Worm (Caenorhabditis elegans) whole organism, L4 larva: Measurements from ENCODE around the gene srg-33.

ENCODE experiments used
- Y5F2A.4 ChIP-seq: fragments of 200-800 bp; sonication (Bioruptor generic); optimal IDR thresholded peaks from 2 replicates; lab custom pipeline; 2018; ENCODE audit warnings: mild to moderate bottlenecking, missing genetic modification characterization, missing compliant biosample characterization
- lsy-2 ChIP-seq, 2 experiments: fragments of 150-350 bp in 1 of 2; sonication (generic microtip) in 1 of 2; optimal IDR thresholded peaks; 2 replicates each; lab custom pipeline; 2014 to 2017; ENCODE audit warnings: missing biosample characterization in 2 of 2, missing genetic modification characterization in 2 of 2
- nhr-76 ChIP-seq: fragments of 150-350 bp; optimal IDR thresholded peaks from 2 replicates; lab custom pipeline; 2014; ENCODE audit warnings: missing biosample characterization, missing genetic modification characterization
- nhr-77 ChIP-seq: fragments of 150-350 bp; optimal IDR thresholded peaks from 2 replicates; lab custom pipeline; 2014; ENCODE audit warnings: missing biosample characterization, missing genetic modification characterization
- snpc-4 ChIP-seq: fragments of 150-350 bp; optimal IDR thresholded peaks from 2 replicates; lab custom pipeline; 2014; ENCODE audit warnings: missing biosample characterization, missing genetic modification characterization

ce11 chrV:8281646-8282045, 10.2 kb upstream of the srg-33 start:
- no peak for TF ChIP-seq Y5F2A.4 (GFP tag; lab: Kevin White, UChicago)
- TF ChIP-seq snpc-4 (tag; lab: Kevin White, UChicago), result no peak
- TF ChIP-seq lsy-2 (tag; optimal IDR thresholded peaks at IDR 0.05; lab: Kevin White, UChicago), result no peak
- no peak for TF ChIP-seq nhr-76
- no peak for TF ChIP-seq nhr-77 (tag; lab: Kevin White, UChicago)
